Worm (Caenorhabditis elegans): ENCODE results near the gene cyp-13A7.

cyp-13A7 gene

DNA sequence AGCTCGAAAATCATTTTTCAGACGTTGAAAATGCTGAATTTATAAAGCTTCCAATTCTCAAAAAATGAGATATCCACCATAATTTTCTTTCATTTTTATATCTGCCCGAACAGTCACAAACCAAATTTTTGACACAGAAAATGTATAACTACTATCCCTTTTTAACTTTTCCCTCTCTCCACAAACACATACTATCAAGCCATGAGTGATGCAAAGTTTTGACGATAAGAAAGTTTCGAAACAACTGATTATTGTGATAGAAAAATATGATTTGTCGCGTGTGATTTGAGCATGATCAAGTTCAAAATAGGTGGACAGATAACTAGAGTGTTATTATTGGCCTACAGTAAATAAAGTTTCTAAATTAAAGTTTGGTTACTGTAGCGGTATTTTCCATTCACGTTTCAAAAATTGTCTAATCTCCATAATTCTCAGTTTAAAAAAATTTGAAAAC, 4.1 kb downstream of the cyp-13A7 start, which contains the start of gene cyp-13A8:
TSS of gene cyp-13A8 (minus strand) at position 51 of the 454 bp plus-strand sequence.
- TF ChIP-seq nhr-11 (tag; optimal IDR thresholded peaks at IDR 0.05): no peak
- TF ChIP-seq zag-1 (tag; optimal IDR thresholded peaks at IDR 0.05): no peak
- TF ChIP-seq ceh-16 (tag; optimal IDR thresholded peaks at IDR 0.05): no peak
- no peak for TF ChIP-seq nhr-77 (tag; optimal IDR thresholded peaks at IDR 0.05)
- no peak for TF ChIP-seq blmp-1 (tag; optimal IDR thresholded peaks at IDR 0.05; ENCODE audit: insufficient read depth)
- TF ChIP-seq gmeb-1 (tag; optimal IDR thresholded peaks at IDR 0.05): no peak
- no peak for TF ChIP-seq C34F6.9 (tag; optimal IDR thresholded peaks at IDR 0.05)
- peak; percentile 39 for TF ChIP-seq crh-2 (tag; optimal IDR thresholded peaks at IDR 0.05)
- TF ChIP-seq ama-1 (optimal IDR thresholded peaks at IDR 0.05): no peak
- no peak for TF ChIP-seq aly-2 (tag; optimal IDR thresholded peaks at IDR 0.05)
- TF ChIP-seq nhr-10 (tag; optimal IDR thresholded peaks at IDR 0.05): no peak
- no peak for TF ChIP-seq unc-55 (GFP tag; optimal IDR thresholded peaks at IDR 0.05)
- TF ChIP-seq ztf-1 (GFP tag; conservative IDR thresholded peaks at IDR 0.05): no peak
- no peak for TF ChIP-seq peb-1 (tag; optimal IDR thresholded peaks at IDR 0.05)
- no peak for TF ChIP-seq Y55F3AM.14 (GFP tag; optimal IDR thresholded peaks at IDR 0.05)
- peak; percentile 94 for TF ChIP-seq fos-1 (tag; optimal IDR thresholded peaks at IDR 0.05)
- peak; percentile 39 for TF ChIP-seq nhr-129 (tag; optimal IDR thresholded peaks at IDR 0.05)
- TF ChIP-seq lsy-2 (tag; optimal IDR thresholded peaks at IDR 0.05): no peak
- TF ChIP-seq sma-9 (GFP tag; optimal IDR thresholded peaks at IDR 0.05): peak; percentile 90
- TF ChIP-seq sma-9 (tag; optimal IDR thresholded peaks at IDR 0.05): no peak
- no peak for TF ChIP-seq snpc-4 (tag; optimal IDR thresholded peaks at IDR 0.05)
- no peak for TF ChIP-seq skn-1 (tag; optimal IDR thresholded peaks at IDR 0.05)
- TF ChIP-seq nhr-25 (tag; optimal IDR thresholded peaks at IDR 0.05): no peak
- TF ChIP-seq sma-3 (GFP tag; optimal IDR thresholded peaks at IDR 0.05): no peak
- no peak for TF ChIP-seq sem-4 (tag; optimal IDR thresholded peaks at IDR 0.05)
- TF ChIP-seq elt-1 (tag; optimal IDR thresholded peaks at IDR 0.05): no peak
- no peak for TF ChIP-seq nhr-12 (tag; optimal IDR thresholded peaks at IDR 0.05)
- no peak for TF ChIP-seq dmd-4 (tag; optimal IDR thresholded peaks at IDR 0.05)
- TF ChIP-seq elt-3 (tag; optimal IDR thresholded peaks at IDR 0.05): no peak

DNA sequence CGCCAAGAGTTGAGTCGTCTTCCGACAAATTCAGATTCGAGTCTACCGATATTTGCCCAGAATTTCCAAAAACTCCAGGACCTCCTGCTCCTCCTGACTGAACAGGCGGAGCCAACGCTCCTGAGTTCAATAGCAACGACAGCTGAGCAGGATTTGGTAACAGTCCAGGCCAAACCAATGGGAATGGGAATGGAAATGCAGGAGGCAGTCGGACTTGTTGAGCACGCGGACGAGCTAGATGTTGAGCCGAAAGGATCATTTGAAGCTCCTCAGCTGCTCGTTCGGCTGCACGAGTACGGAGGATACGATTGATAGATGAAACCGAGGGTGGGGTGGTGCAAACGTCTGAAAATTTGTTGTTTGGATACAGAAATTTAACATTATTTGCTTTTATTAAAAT, 23.5 kb downstream of the cyp-13A7 start:
- TF ChIP-seq nhr-23 (tag; optimal IDR thresholded peaks at IDR 0.05) (no peak), sma-9 (GFP tag; optimal IDR thresholded peaks at IDR 0.05) (no peak), sma-9 (tag; optimal IDR thresholded peaks at IDR 0.05) (no peak), ztf-11 (tag; optimal IDR thresholded peaks at IDR 0.05) (no peak)

DNA sequence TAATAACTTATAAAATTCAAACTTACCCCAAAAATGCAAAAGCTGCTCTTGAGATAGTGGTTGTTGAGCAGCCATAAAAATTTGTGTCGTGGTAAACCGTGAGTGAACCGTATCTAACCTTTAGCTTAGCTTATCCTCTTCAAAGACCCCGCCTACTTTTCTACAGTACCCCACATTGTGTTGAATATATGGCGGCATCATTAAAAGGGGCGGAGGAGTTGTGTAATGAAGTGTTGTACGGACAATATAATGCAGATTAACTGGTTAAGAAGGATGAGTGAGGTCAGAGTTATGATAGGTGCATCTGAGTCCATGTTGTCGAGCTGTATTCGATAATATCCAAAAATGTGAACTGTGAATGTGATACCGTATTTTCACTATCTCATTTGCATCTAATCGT, 24.4 kb downstream of the cyp-13A7 start, which contains the start of gene eyg-1:
TSS of gene eyg-1 (minus strand) at position 101 of the 400 bp plus-strand sequence.
- TF ChIP-seq mdl-1 (tag; optimal IDR thresholded peaks at IDR 0.05) (no peak), lin-13 (GFP tag; optimal IDR thresholded peaks at IDR 0.05) (no peak), egl-27 (tag; optimal IDR thresholded peaks at IDR 0.05) (no peak), nhr-129 (tag; optimal IDR thresholded peaks at IDR 0.05) (no peak), lin-39 (tag; optimal IDR thresholded peaks at IDR 0.05) (no peak)

DNA sequence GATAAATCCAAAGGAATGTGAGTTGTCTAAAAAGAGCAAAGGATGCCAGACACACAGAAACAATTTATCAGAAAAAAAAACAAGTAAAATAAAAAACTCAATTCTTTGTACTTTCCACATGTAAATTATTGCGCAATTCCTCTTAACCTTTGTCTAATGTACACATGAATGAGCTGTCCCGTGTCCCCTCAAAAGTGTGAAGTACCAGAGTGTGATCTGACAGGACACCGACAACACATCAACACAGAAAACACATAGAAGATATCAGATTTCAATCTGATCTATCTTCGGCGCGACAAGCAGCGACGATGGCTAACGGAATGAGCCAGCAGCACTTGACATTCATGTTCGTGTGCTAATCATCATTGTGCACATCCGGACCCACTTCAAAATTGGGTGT, 25.1 kb downstream of the cyp-13A7 start:
- TF ChIP-seq unc-39 (tag; optimal IDR thresholded peaks at IDR 0.05): no peak

DNA sequence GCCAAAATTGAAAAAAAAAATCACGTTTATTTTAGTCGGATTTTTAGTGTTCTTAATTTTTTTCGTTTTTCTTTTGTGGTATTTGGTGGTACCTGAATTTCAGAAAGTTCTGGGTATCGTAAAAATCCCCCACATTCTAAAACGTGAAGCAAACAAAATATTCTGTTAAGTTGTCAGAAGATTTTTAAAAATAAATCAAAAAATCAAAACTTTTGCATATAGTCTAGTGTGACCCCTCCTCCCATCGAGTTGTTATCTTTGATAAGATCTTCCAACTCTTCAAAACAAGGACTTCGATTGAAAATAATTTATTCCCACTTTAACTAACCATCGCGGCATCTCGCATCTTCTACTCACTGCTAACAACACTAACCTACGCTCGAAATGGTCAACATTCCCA, 25.7 kb downstream of the cyp-13A7 start, which contains the start of gene ZK938.1:
TSS of gene ZK938.1 (plus strand) at position 301 of the 400 bp plus-strand sequence.
- TF ChIP-seq lin-39 (tag; optimal IDR thresholded peaks at IDR 0.05): no peak
- TF ChIP-seq R02D3.7 (tag; optimal IDR thresholded peaks at IDR 0.05): no peak
- TF ChIP-seq nhr-11 (tag; optimal IDR thresholded peaks at IDR 0.05): no peak
- no peak for TF ChIP-seq sma-3 (GFP tag; optimal IDR thresholded peaks at IDR 0.05)
- no peak for TF ChIP-seq nhr-237 (tag; optimal IDR thresholded peaks at IDR 0.05)
- no peak for TF ChIP-seq nhr-21 (tag; optimal IDR thresholded peaks at IDR 0.05)
- no peak for TF ChIP-seq elt-3 (tag; optimal IDR thresholded peaks at IDR 0.05)
- no peak for TF ChIP-seq unc-62 (GFP tag; optimal IDR thresholded peaks at IDR 0.05)
- TF ChIP-seq blmp-1 (tag; optimal IDR thresholded peaks at IDR 0.05; ENCODE audit: insufficient read depth): no peak
- no peak for TF ChIP-seq alr-1 (tag; optimal IDR thresholded peaks at IDR 0.05)

Measured in whole organism, L2 larva.